Worm (Caenorhabditis elegans) whole organism, midembryonic: ENCODE results near the gene fbxa-3.
"Not testable (repeated sequence)": the region's sequence is repeated elsewhere in the genome, so short reads cannot be mapped to it uniquely, and the experiment has no call there.

Source experiments
- T22C8.4 ChIP-seq: fragments of 200-800 bp; sonication (Bioruptor generic); IDR thresholded peaks from 2 replicates; pipeline ENCODE4 v1.3.6; 2022; ENCODE audit warnings: missing genetic modification characterization, missing compliant biosample characterization
- cog-1 ChIP-seq: sonication (generic microtip); optimal IDR thresholded peaks from 2 replicates; lab custom pipeline; 2016; ENCODE audit warnings: missing genetic modification characterization, missing compliant biosample characterization
- flt-1 ChIP-seq: fragments of 200-800 bp; sonication (Bioruptor generic); IDR thresholded peaks from 2 replicates; pipeline ENCODE4 v1.3.6; 2022; ENCODE audit warnings: missing genetic modification characterization, missing compliant biosample characterization
- klf-2 ChIP-seq: fragments of 200-800 bp; sonication (Bioruptor generic); conservative IDR thresholded peaks from 2 replicates; pipeline ENCODE4 v1.3.6; 2022; ENCODE audit warnings: missing genetic modification reagents, missing genetic modification characterization, missing compliant biosample characterization
- med-1 ChIP-seq: sonication (generic microtip); optimal IDR thresholded peaks from 2 replicates; lab custom pipeline; 2017; ENCODE audit warnings: missing genetic modification characterization, mild to moderate bottlenecking, missing compliant biosample characterization, antibody characterized with exemption, missing genetic modification reagents; ENCODE audit not compliant: insufficient read depth
- ref-1 ChIP-seq: fragments of 200-800 bp; sonication (Bioruptor generic); conservative IDR thresholded peaks from 2 replicates; pipeline ENCODE4 v1.3.6; 2022; ENCODE audit warnings: missing genetic modification reagents, missing genetic modification characterization, missing compliant biosample characterization
- tab-1 ChIP-seq: fragments of 200-800 bp; sonication (Bioruptor generic); IDR thresholded peaks from 2 replicates; pipeline ENCODE4 v1.3.6; 2022; ENCODE audit warnings: missing genetic modification characterization, missing compliant biosample characterization
- ztf-23 ChIP-seq: fragments of 200-800 bp; sonication (Bioruptor generic); IDR thresholded peaks from 2 replicates; pipeline ENCODE4 v1.3.6; 2022; ENCODE audit warnings: missing genetic modification reagents, missing genetic modification characterization, missing compliant biosample characterization
- ztf-29 ChIP-seq: fragments of 200-800 bp; sonication (Bioruptor generic); IDR thresholded peaks from 2 replicates; pipeline ENCODE4 v1.3.6; 2022; ENCODE audit warnings: missing genetic modification reagents, missing genetic modification characterization, missing compliant biosample characterization

The fbxa-3 gene

ce11 chrII:1775234-1775633 is 45.4 kb downstream of the fbxa-3 start, which contains the start of gene F36H5.14:
Gene F36H5.14 (plus strand): TSS chrII:1775534.
- TF ChIP-seq ztf-23; T22C8.4 (GFP tag; lab: Robert Waterston, UW); tab-1 (GFP tag; lab: Robert Waterston, UW): not testable (repeated sequence)

ce11 chrII:1771785-1772184 is 48.9 kb downstream of the fbxa-3 start, which contains the start of gene math-3:
Gene math-3 (plus strand): TSS chrII:1772085.
- TF ChIP-seq ztf-29 (GFP tag; lab: Robert Waterston, UW), result no peak
- no peak for TF ChIP-seq T22C8.4 (GFP tag; lab: Robert Waterston, UW)
- TF ChIP-seq tab-1 (GFP tag; lab: Robert Waterston, UW), result no peak
- TF ChIP-seq klf-2 (GFP tag; lab: Robert Waterston, UW), result no peak
- no peak for TF ChIP-seq ztf-23
- no peak for TF ChIP-seq med-1 (GFP tag; lab: Kevin White, UChicago)
- TF ChIP-seq flt-1 (GFP tag; lab: Robert Waterston, UW), result no peak
- TF ChIP-seq ref-1 (GFP tag; lab: Robert Waterston, UW), result no peak
- TF ChIP-seq cog-1, result no peak

- not testable (repeated sequence) for TF ChIP-seq T22C8.4 (GFP tag; lab: Robert Waterston, UW); cog-1; tab-1 (GFP tag; lab: Robert Waterston, UW)
Measured at ce11 chrII:1771347-1771746, 49.3 kb downstream of the fbxa-3 start, which contains the start of gene math-26. Gene math-26 (plus strand): TSS chrII:1771647.
